Worm (Caenorhabditis elegans): ENCODE measurements around the gene F55A11.4.

The F55A11.4 gene

ce11 chrV:11800486-11800885, 30.2 kb downstream of the F55A11.4 start (continued):
- TF ChIP-seq lin-39 (tag; optimal IDR thresholded peaks at IDR 0.05) (no peak), alr-1 (tag; optimal IDR thresholded peaks at IDR 0.05; ENCODE audit: borderline replicate concordance) (no peak), pax-3 (tag; optimal IDR thresholded peaks at IDR 0.05) (no peak), zag-1 (tag; optimal IDR thresholded peaks at IDR 0.05) (no peak), zip-4 (GFP tag; optimal IDR thresholded peaks at IDR 0.05) (no peak), C04F5.9 (tag; optimal IDR thresholded peaks at IDR 0.05) (no peak), F16B12.6 (tag; optimal IDR thresholded peaks at IDR 0.05) (no peak), nhr-28 (tag; optimal IDR thresholded peaks at IDR 0.05) (no peak), nhr-90 (tag; optimal IDR thresholded peaks at IDR 0.05; ENCODE audit: poor library complexity) (no peak), rnt-1 (tag; optimal IDR thresholded peaks at IDR 0.05) (no peak), egl-13 (tag; optimal IDR thresholded peaks at IDR 0.05) (no peak), efl-3 (GFP tag; optimal IDR thresholded peaks at IDR 0.05) (no peak), dsc-1 (tag; optimal IDR thresholded peaks at IDR 0.05) (no peak), mep-1 (tag; optimal IDR thresholded peaks at IDR 0.05) (no peak), snpc-4 (tag; optimal IDR thresholded peaks at IDR 0.05) (no peak), xbp-1 (tag; optimal IDR thresholded peaks at IDR 0.05) (no peak), snu-23 (GFP tag; optimal IDR thresholded peaks at IDR 0.05) (no peak), nhr-85 (tag) (peak; percentile 76), ama-1 (optimal IDR thresholded peaks at IDR 0.05) (no peak), nhr-71 (tag; optimal IDR thresholded peaks at IDR 0.05) (peak; percentile 34), ceh-63 (GFP tag; optimal IDR thresholded peaks at IDR 0.05) (no peak), egl-27 (tag; optimal IDR thresholded peaks at IDR 0.05) (no peak), lin-13 (GFP tag; optimal IDR thresholded peaks at IDR 0.05) (no peak), efl-1 (optimal IDR thresholded peaks at IDR 0.05) (no peak), efl-1 (GFP tag; optimal IDR thresholded peaks at IDR 0.05 in 1 of 2) (no peak), lir-3 (tag; optimal IDR thresholded peaks at IDR 0.05; ENCODE audit: poor library complexity) (no peak), nhr-237 (tag; optimal IDR thresholded peaks at IDR 0.05) (no peak), isw-1 (GFP tag; IDR thresholded peaks at IDR 0.05) (no peak), nhr-76 (tag; optimal IDR thresholded peaks at IDR 0.05) (no peak), vab-15 (tag; optimal IDR thresholded peaks at IDR 0.05) (no peak), pag-3 (tag; optimal IDR thresholded peaks at IDR 0.05; ENCODE audit: borderline replicate concordance, insufficient read depth) (no peak), unc-130 (tag; optimal IDR thresholded peaks at IDR 0.05) (no peak)

- TF ChIP-seq nhr-71 (tag; optimal IDR thresholded peaks at IDR 0.05) (peak; percentile 74), lin-35 (GFP tag; optimal IDR thresholded peaks at IDR 0.05) (peak in 1 of 2 experiments; percentile 13), nhr-76 (tag; optimal IDR thresholded peaks at IDR 0.05) (no peak), snu-23 (GFP tag; optimal IDR thresholded peaks at IDR 0.05) (peak; percentile 53), unc-130 (tag; optimal IDR thresholded peaks at IDR 0.05) (peak; percentile 8), nhr-28 (tag; optimal IDR thresholded peaks at IDR 0.05) (no peak), nhr-85 (tag) (peak; percentile 92), tbx-2 (tag; optimal IDR thresholded peaks at IDR 0.05) (peak; percentile 77), grh-1 (GFP tag; IDR thresholded peaks at IDR 0.05) (0 out of 2 replicates have a peak, but pooled peaks have one; percentile 12), elt-3 (tag; optimal IDR thresholded peaks at IDR 0.05) (peak in 5 of 6 experiments; percentile 23 to 88 (median 69)), egl-13 (tag; optimal IDR thresholded peaks at IDR 0.05) (no peak), sox-4 (tag; optimal IDR thresholded peaks at IDR 0.05) (no peak), lsy-2 (tag; optimal IDR thresholded peaks at IDR 0.05) (peak; percentile 9 to 74), dpl-1 (GFP tag; optimal IDR thresholded peaks at IDR 0.05) (no peak), nhr-47 (tag; optimal IDR thresholded peaks at IDR 0.05) (peak; percentile 28), blmp-1 (tag; optimal IDR thresholded peaks at IDR 0.05) (peak; percentile 50), nhr-19 (GFP tag; conservative IDR thresholded peaks at IDR 0.05) (peak; percentile 66), nhr-90 (tag; optimal IDR thresholded peaks at IDR 0.05; ENCODE audit: poor library complexity) (peak; percentile 55), lin-14 (GFP tag; optimal IDR thresholded peaks at IDR 0.05) (peak; percentile 68), efl-1 (optimal IDR thresholded peaks at IDR 0.05) (no peak), efl-1 (GFP tag; optimal IDR thresholded peaks at IDR 0.05 in 1 of 2) (peak in 1 of 2 experiments; percentile 81), zag-1 (tag; optimal IDR thresholded peaks at IDR 0.05) (no peak), nhr-20 (tag; optimal IDR thresholded peaks at IDR 0.05) (peak; percentile 82)
Measured at ce11 chrV:11801076-11801849, 31.0 kb downstream of the F55A11.4 start.

Measured in whole organism, L1 larva.